Worm (Caenorhabditis elegans): ENCODE data around the gene C18D11.10.

DNA sequence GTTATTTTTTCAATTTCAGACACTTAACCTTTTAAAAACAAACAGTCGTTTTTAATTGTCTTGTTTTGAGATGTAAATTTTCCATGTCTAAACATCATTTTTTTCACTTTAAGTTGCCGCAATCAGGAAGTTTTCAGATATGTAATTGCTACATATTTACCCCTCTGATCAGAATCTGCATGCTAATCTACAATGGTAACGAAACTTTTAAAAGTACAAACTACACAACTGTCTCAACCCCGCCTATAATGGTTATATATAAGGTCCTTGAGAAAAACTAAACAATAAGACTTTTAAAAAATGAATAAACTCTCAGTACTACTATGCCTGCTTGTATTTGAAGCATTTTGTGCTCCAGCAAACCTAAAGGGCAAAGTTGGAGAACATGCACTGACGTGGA, 1.3 kb downstream of the C18D11.10 start, which contains the start of gene C18D11.9:
- TF ChIP-seq hlh-26 (GFP tag; conservative IDR thresholded peaks at IDR 0.05) (no peak), mxl-1 (tag; optimal IDR thresholded peaks at IDR 0.05) (no peak), mes-4 (tag; optimal IDR thresholded peaks at IDR 0.05) (no peak), T07F8.4 (tag; optimal IDR thresholded peaks at IDR 0.05) (no peak), bed-2 (GFP tag; IDR thresholded peaks at IDR 0.05) (no peak), lin-35 (GFP tag; optimal IDR thresholded peaks at IDR 0.05) (no peak), snpc-1.3 (tag; optimal IDR thresholded peaks at IDR 0.05; ENCODE audit: insufficient read depth) (no peak), efl-1 (GFP tag; optimal IDR thresholded peaks at IDR 0.05) (no peak), dpl-1 (GFP tag; optimal IDR thresholded peaks at IDR 0.05) (no peak)
